Worm (Caenorhabditis elegans) whole organism, L4/young adult: Measurements from ENCODE around the gene C47E8.1.

Experiments used
- W03F9.2 ChIP-seq: fragments of 150-350 bp; optimal IDR thresholded peaks from 2 replicates; lab custom pipeline; 2014; ENCODE audit warnings: missing biosample characterization, missing genetic modification characterization
- dao-5 ChIP-seq: sonication (generic microtip); optimal IDR thresholded peaks from 2 replicates; lab custom pipeline; 2016; ENCODE audit warnings: missing genotype, missing genetic modification characterization, moderate library complexity, missing compliant biosample characterization
- him-1 ChIP-seq: sonication (generic microtip); optimal IDR thresholded peaks from 2 replicates; lab custom pipeline; 2016; ENCODE audit warnings: missing genotype, missing genetic modification reagents, missing genetic modification characterization, missing compliant biosample characterization

DNA sequence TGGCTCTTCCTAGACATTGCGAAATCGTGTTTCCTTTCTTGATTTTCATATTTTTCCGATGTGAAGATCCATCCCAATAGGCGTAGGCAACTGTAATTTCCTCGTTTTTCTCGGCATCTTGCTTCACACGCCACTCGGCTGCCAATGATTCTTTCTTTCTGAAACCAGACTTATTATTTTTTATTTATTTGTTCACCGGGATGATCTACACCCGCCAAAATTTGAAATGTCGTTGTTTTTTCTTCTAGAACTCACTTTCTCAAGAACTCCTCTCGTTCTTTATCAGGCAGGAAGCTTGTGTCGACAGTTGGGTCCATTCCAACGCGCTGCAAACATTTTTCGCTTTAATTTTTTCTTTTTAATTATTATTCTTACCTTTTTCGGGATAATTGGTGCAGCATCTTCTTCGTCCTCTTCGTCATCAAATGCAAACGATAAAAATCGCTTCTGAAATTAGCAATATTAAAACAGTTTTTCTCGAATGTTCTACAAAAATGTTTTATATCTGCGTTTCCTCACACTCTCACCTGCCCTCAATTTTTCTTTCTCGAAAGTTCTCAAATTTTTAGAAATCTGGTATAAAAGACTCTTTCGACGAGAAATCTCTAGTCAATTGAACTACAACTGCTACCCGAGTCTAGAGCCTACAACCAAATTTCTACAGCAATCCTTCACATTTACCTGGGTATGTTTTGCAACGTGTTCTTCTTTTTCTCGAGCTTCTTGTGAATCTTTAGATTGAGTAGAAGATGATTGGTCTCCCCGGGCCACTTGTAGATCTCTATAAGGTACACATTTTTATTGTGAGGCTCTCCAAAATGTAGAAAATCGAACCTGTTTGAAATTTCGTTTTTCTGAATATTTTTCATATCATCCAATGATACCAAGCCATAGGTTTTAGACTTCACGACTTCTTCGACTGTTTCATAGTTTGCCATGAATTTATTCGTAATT, 18.8 kb downstream of the C47E8.1 start, which contains the start of gene hsp-90:
- TF ChIP-seq dao-5 (no peak), W03F9.2 (tag; lab: Kevin White, UChicago) (no peak), him-1 (tag; lab: Kevin White, UChicago) (no peak)
